Worm (Caenorhabditis elegans) whole organism, midembryonic: ENCODE data around the gene lec-2.

Source experiments
- cog-1 ChIP-seq: sonication (generic microtip); optimal IDR thresholded peaks from 2 replicates; lab custom pipeline; 2016; ENCODE audit warnings: missing genetic modification characterization, missing compliant biosample characterization
- flt-1 ChIP-seq: fragments of 200-800 bp; sonication (Bioruptor generic); IDR thresholded peaks from 2 replicates; pipeline ENCODE4 v1.3.6; 2022; ENCODE audit warnings: missing genetic modification characterization, missing compliant biosample characterization
- klf-2 ChIP-seq: fragments of 200-800 bp; sonication (Bioruptor generic); conservative IDR thresholded peaks from 2 replicates; pipeline ENCODE4 v1.3.6; 2022; ENCODE audit warnings: missing genetic modification reagents, missing genetic modification characterization, missing compliant biosample characterization
- med-1 ChIP-seq: sonication (generic microtip); optimal IDR thresholded peaks from 2 replicates; lab custom pipeline; 2017; ENCODE audit warnings: missing genetic modification characterization, mild to moderate bottlenecking, missing compliant biosample characterization, antibody characterized with exemption, missing genetic modification reagents; ENCODE audit not compliant: insufficient read depth
- ref-1 ChIP-seq: fragments of 200-800 bp; sonication (Bioruptor generic); conservative IDR thresholded peaks from 2 replicates; pipeline ENCODE4 v1.3.6; 2022; ENCODE audit warnings: missing genetic modification reagents, missing genetic modification characterization, missing compliant biosample characterization
- tab-1 ChIP-seq: fragments of 200-800 bp; sonication (Bioruptor generic); IDR thresholded peaks from 2 replicates; pipeline ENCODE4 v1.3.6; 2022; ENCODE audit warnings: missing genetic modification characterization, missing compliant biosample characterization
- ztf-23 ChIP-seq: fragments of 200-800 bp; sonication (Bioruptor generic); IDR thresholded peaks from 2 replicates; pipeline ENCODE4 v1.3.6; 2022; ENCODE audit warnings: missing genetic modification reagents, missing genetic modification characterization, missing compliant biosample characterization
- ztf-29 ChIP-seq: fragments of 200-800 bp; sonication (Bioruptor generic); IDR thresholded peaks from 2 replicates; pipeline ENCODE4 v1.3.6; 2022; ENCODE audit warnings: missing genetic modification reagents, missing genetic modification characterization, missing compliant biosample characterization

ce11 chrII:9970438-9971092 lies 45.4 kb downstream of the lec-2 start, which contains the start of gene R53.5:
- no peak for TF ChIP-seq med-1 (GFP tag; lab: Kevin White, UChicago)
- no peak for TF ChIP-seq flt-1
- TF ChIP-seq ztf-23: no peak
- no peak for TF ChIP-seq tab-1
- no peak for TF ChIP-seq cog-1 (tag; lab: Kevin White, UChicago)
- no peak for TF ChIP-seq ref-1 (GFP tag; lab: Robert Waterston, UW)
- no peak for TF ChIP-seq ztf-29 (GFP tag; lab: Robert Waterston, UW)
- no peak for TF ChIP-seq klf-2 (GFP tag; lab: Robert Waterston, UW)
